Fruit fly (Drosophila melanogaster) whole organism, adult: Measurements from ENCODE around the gene Bub1.
A peak's percentile ranks its signal among the peaks of the same experiment; 100 is the strongest.

Experiments
- CG11617 ChIP-seq: fragments of 200-800 bp; sonication (Bioruptor generic); optimal IDR thresholded peaks from 2 replicates; lab custom pipeline; 2017; ENCODE audit warnings: mild to moderate bottlenecking, missing biosample characterization, missing genetic modification reagents, missing genetic modification characterization
- CG12768 ChIP-seq: fragments of 200-800 bp; sonication (Bioruptor generic); optimal IDR thresholded peaks from 2 replicates; lab custom pipeline; 2017; ENCODE audit warnings: missing biosample characterization, missing genetic modification characterization, mild to moderate bottlenecking, moderate library complexity, missing genetic modification reagents
- CG14711 ChIP-seq: fragments of 200-800 bp; sonication (Bioruptor generic); optimal IDR thresholded peaks from 2 replicates; lab custom pipeline; 2018; ENCODE audit warnings: missing biosample characterization, mild to moderate bottlenecking, missing genetic modification characterization, moderate library complexity
- CG1620 ChIP-seq: fragments of 200-800 bp; sonication (Bioruptor generic); optimal IDR thresholded peaks from 2 replicates; lab custom pipeline; 2016; ENCODE audit warnings: missing biosample characterization, missing genetic modification characterization
- CG33017 ChIP-seq: fragments of 200-800 bp; sonication (Bioruptor generic); optimal IDR thresholded peaks from 2 replicates; lab custom pipeline; 2018; ENCODE audit warnings: missing biosample characterization, mild to moderate bottlenecking, missing genetic modification characterization, moderate library complexity
- CG5204 ChIP-seq: fragments of 200-800 bp; sonication (Bioruptor generic); optimal IDR thresholded peaks from 2 replicates; lab custom pipeline; 2016; ENCODE audit warnings: missing biosample characterization, missing genetic modification characterization
- CG7045 ChIP-seq: fragments of 200-800 bp; sonication (Bioruptor generic); optimal IDR thresholded peaks from 2 replicates; lab custom pipeline; 2017; ENCODE audit warnings: missing biosample characterization, mild to moderate bottlenecking, missing genetic modification characterization
- CG7101 ChIP-seq: fragments of 200-800 bp; sonication (Bioruptor generic); optimal IDR thresholded peaks from 2 replicates; lab custom pipeline; 2018; ENCODE audit warnings: missing biosample characterization, mild to moderate bottlenecking, missing genetic modification characterization, moderate library complexity
- Clk ChIP-seq: fragments of 200-800 bp; sonication (Bioruptor generic); optimal IDR thresholded peaks from 2 replicates; lab custom pipeline; 2017; ENCODE audit warnings: missing biosample characterization, missing genetic modification characterization
- Crg-1 ChIP-seq: fragments of 200-800 bp; sonication (Bioruptor generic); optimal IDR thresholded peaks from 2 replicates; lab custom pipeline; 2016; ENCODE audit warnings: missing biosample characterization, missing genetic modification characterization
- Hr96 ChIP-seq: fragments of 200-800 bp; sonication (Bioruptor generic); optimal IDR thresholded peaks from 2 replicates; lab custom pipeline; 2016; ENCODE audit warnings: missing biosample characterization, missing genetic modification characterization
- Mnt ChIP-seq: fragments of 200-800 bp; sonication (Bioruptor generic); optimal IDR thresholded peaks from 2 replicates; lab custom pipeline; 2016; ENCODE audit warnings: missing biosample characterization, mild to moderate bottlenecking, missing genetic modification characterization
- bab1 ChIP-seq: fragments of 200-800 bp; sonication (Bioruptor generic); optimal IDR thresholded peaks from 3 replicates; lab custom pipeline; 2019; ENCODE audit warnings: missing biosample characterization, mild to moderate bottlenecking, missing genetic modification characterization, moderate library complexity
- cic ChIP-seq: fragments of 200-800 bp; sonication (Bioruptor generic); optimal IDR thresholded peaks from 2 replicates; lab custom pipeline; 2017; ENCODE audit warnings: missing biosample characterization, mild to moderate bottlenecking, missing genetic modification characterization, moderate library complexity
- cnc ChIP-seq, 2 experiments: fragments of >200 bp; optimal IDR thresholded peaks; 2 replicates each; lab custom pipeline; 2017
- kay ChIP-seq: fragments of 200-800 bp; sonication (Bioruptor generic); peaks from one replicate; lab custom pipeline; 2016; ENCODE audit warnings: missing biosample characterization, missing genetic modification characterization, borderline replicate concordance
- ovo ChIP-seq: fragments of 200-800 bp; sonication (Bioruptor generic); optimal IDR thresholded peaks from 2 replicates; lab custom pipeline; 2016; ENCODE audit warnings: missing biosample characterization, missing genetic modification characterization
- pad ChIP-seq: fragments of 200-800 bp; sonication (Bioruptor generic); optimal IDR thresholded peaks from 3 replicates; lab custom pipeline; 2017; ENCODE audit warnings: missing biosample characterization, missing genetic modification characterization, mild to moderate bottlenecking, moderate library complexity, missing genetic modification reagents
- tj ChIP-seq: fragments of 200-800 bp; sonication (Bioruptor generic); optimal IDR thresholded peaks from 3 replicates; lab custom pipeline; 2017; ENCODE audit warnings: missing biosample characterization, mild to moderate bottlenecking, missing genetic modification characterization, moderate library complexity
- toe ChIP-seq: fragments of 200-800 bp; sonication (Bioruptor generic); optimal IDR thresholded peaks from 2 replicates; lab custom pipeline; 2016; ENCODE audit warnings: missing biosample characterization, missing genetic modification characterization

The Bub1 gene

DNA sequence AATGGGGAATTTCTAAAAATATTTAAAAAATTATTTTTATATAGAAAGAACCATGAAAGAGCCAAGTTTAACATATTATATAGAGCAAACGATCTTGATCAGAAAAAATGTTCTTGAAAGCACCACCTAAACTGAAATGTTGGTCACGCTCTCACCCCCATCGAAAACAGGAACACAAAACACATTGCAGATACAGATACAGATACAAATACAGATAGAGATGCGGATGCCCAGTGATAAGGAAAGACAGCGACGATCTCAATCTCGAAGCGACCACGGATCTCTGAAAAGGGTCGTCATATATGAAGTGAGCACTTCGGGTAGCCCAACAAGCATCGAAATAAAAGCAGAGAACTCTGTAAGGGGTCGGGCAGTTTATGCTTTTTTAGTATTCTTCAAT, 31.3 kb upstream of the Bub1 start:
- TF ChIP-seq Hr96 (GFP tag; lab: Kevin White, UChicago) (no peak), CG1620 (GFP tag; lab: Kevin White, UChicago) (no peak), Mnt (GFP tag; lab: Kevin White, UChicago) (no peak), CG12768 (GFP tag; lab: Kevin White, UChicago) (no peak), toe (GFP tag; lab: Kevin White, UChicago) (no peak), CG33017 (tag; lab: Kevin White, UChicago) (no peak), Clk (GFP tag; lab: Kevin White, UChicago) (no peak), cic (GFP tag; lab: Kevin White, UChicago) (no peak), CG7101 (no peak), kay (GFP tag; lab: Kevin White, UChicago) (no peak), Crg-1 (no peak)

DNA sequence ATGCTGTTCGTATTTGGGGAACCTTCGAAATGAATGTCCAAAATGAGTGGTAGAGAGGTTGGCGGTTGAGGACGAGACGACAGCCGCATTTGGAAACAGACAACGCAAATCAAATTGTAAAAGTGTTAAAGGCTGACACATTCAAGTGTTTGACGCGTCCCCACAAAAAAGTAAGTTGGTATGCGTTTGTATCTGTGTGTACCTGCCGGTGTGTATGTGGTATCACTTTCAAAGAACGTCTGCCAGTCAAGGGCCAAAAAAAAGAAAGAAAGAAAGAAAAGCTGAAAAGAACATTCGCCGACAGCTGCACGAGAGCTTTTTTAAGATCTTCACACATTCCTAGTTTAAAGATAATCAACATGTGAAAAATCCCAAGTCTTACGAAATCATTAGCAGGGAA, 30.9 kb upstream of the Bub1 start:
- TF ChIP-seq CG12768 (GFP tag; lab: Kevin White, UChicago) (no peak), Clk (GFP tag; lab: Kevin White, UChicago) (no peak), CG33017 (tag; lab: Kevin White, UChicago) (no peak), CG7045 (GFP tag; lab: Kevin White, UChicago) (no peak), ovo (no peak), Hr96 (GFP tag; lab: Kevin White, UChicago) (no peak), cnc (optimal IDR thresholded peaks at IDR 0.05; lab: Kevin White, UChicago) (no peak), CG5204 (GFP tag; lab: Kevin White, UChicago) (no peak), CG11617 (GFP tag; lab: Kevin White, UChicago) (no peak), Mnt (GFP tag; lab: Kevin White, UChicago) (no peak), CG1620 (GFP tag; lab: Kevin White, UChicago) (no peak), tj (no peak), bab1 (GFP tag; lab: Kevin White, UChicago) (no peak), Crg-1 (no peak)

DNA sequence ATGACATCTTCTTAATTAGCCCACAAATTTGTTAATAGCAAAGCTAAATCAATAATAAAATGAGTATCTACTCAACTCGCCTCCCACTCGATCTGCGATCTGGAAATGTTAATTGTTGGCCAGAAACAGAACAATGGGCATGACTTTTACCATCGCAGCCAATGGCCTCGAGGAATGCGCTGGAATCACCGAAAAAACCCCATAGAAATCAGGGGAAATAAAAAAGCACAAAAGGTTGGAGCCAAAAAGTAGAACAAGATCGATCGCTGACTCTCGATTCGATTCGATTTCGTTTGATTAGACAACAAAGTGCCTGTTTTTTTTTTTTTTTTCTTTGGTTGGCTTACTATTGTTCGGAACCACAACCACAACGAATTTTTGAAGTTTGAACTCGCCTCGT, 30.1 kb upstream of the Bub1 start:
- TF ChIP-seq bab1 (GFP tag; lab: Kevin White, UChicago) (no peak), cnc (optimal IDR thresholded peaks at IDR 0.05; lab: Kevin White, UChicago) (no peak), pad (no peak), kay (GFP tag; lab: Kevin White, UChicago) (peak; percentile 73), ovo (no peak)

DNA sequence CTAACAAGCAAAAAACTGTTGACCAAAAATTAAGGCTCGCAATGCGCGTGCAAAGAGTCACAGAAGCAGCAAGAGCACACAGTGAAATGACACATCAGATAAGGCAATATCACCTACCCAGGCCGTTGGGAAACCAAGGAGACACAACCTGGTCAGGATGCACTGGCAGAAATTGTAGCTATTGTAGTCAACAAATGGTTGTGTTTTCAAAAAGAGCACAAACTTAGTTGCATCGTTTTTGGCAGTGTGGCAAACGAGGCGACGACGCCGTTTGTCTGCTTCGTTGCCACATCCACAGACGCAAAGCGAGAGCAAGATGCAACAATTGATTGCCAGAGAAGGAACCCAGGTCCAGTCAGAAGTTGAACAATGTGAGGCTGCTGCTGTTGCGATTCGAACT, 28.9 kb upstream of the Bub1 start:
- TF ChIP-seq bab1 (GFP tag; lab: Kevin White, UChicago) (no peak), tj (no peak), cic (GFP tag; lab: Kevin White, UChicago) (no peak), ovo (no peak), kay (GFP tag; lab: Kevin White, UChicago) (no peak), Hr96 (GFP tag; lab: Kevin White, UChicago) (no peak), CG5204 (GFP tag; lab: Kevin White, UChicago) (no peak), CG33017 (tag; lab: Kevin White, UChicago) (no peak), toe (GFP tag; lab: Kevin White, UChicago) (no peak), Crg-1 (no peak), Clk (GFP tag; lab: Kevin White, UChicago) (no peak), CG7045 (GFP tag; lab: Kevin White, UChicago) (no peak), CG11617 (GFP tag; lab: Kevin White, UChicago) (no peak), CG12768 (GFP tag; lab: Kevin White, UChicago) (no peak), pad (no peak), CG1620 (GFP tag; lab: Kevin White, UChicago) (no peak), Mnt (GFP tag; lab: Kevin White, UChicago) (no peak), CG7101 (no peak), CG14711 (tag; lab: Kevin White, UChicago) (no peak), cnc (optimal IDR thresholded peaks at IDR 0.05; lab: Kevin White, UChicago) (no peak)

DNA sequence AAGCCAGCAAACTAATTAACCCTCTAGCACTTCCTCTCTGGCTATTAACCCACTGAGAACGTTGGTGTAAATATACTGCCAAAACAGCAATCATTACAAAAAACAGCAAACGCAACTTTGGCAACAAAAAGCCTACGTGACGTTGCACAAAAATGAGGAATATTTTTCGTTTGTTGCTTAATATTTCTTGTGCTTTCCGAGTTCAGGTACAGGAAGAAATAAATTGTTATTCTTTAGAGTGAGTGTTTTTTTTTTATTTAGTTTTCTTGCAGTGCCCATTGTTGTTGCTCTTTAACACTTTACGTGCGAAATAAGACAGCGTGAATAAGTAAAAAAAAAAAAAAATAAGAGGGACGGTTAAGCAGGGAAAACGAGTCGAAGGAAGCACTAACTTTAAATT, 27.5 kb upstream of the Bub1 start:
- peak; percentile 25 for TF ChIP-seq kay (GFP tag; lab: Kevin White, UChicago)
- TF ChIP-seq pad = no peak

DNA sequence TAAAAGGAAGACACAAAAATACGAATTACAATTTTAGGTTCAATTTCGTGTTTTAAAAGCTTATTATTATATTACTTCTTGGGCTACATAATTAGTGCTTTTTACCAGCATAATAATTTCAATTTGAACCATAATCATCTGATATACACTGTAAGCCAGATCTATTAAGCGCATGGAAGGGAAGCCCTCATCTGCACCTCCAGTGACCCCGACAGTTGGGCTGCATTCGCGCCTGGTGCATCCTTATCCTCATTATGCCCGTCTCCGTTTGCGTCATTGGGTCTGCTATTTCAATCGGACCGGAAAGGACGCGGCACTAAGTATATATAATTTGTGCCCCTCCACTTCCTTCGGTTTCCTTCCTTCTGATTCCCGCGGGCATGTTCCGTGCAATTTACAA, 26.9 kb upstream of the Bub1 start:
- no peak for TF ChIP-seq Crg-1
- TF ChIP-seq tj = no peak
- no peak for TF ChIP-seq CG12768 (GFP tag; lab: Kevin White, UChicago)
- TF ChIP-seq kay (GFP tag; lab: Kevin White, UChicago) = no peak

DNA sequence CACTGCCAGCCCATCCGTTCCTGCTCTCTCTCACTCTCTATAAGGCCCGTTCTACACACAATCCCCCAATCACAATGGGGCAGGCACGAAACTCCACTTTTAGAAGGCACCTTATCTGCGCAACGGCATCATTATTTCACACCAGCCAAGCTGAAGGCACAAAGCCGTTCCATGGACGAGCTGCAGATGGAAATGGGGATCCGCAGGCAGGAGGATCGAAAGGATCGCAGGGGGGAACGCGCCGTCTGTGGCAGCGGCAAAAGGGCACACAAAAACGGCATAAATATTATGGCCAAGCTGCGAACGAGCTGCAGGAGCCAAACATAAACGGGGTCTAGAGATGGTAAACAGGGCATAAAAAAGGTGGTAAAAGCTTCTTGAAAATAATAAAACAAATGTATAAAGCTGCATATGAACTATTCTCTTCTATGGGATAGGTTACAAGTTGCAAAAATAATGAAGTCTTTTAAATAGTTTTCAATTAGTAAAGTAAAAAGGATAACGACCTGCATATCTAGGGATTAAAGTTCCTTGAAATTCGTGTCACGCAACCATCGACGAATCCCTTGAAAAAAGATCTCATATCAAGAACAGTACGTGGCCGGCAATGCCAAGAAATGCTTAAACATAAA, 26.1 kb upstream of the Bub1 start:
- TF ChIP-seq bab1 (GFP tag; lab: Kevin White, UChicago) (no peak), CG33017 (tag; lab: Kevin White, UChicago) (no peak), pad (no peak), cnc (optimal IDR thresholded peaks at IDR 0.05; lab: Kevin White, UChicago) (no peak), CG14711 (tag; lab: Kevin White, UChicago) (no peak), tj (no peak), CG7101 (no peak), Mnt (GFP tag; lab: Kevin White, UChicago) (no peak), CG12768 (GFP tag; lab: Kevin White, UChicago) (no peak), cic (GFP tag; lab: Kevin White, UChicago) (no peak)
